Fruit fly (Drosophila melanogaster) whole organism, adult: Measurements from ENCODE around the gene CG15602.

Source experiments
- CG11617 ChIP-seq: fragments of 200-800 bp; sonication (Bioruptor generic); optimal IDR thresholded peaks from 2 replicates; lab custom pipeline; 2017; ENCODE audit warnings: mild to moderate bottlenecking, missing biosample characterization, missing genetic modification reagents, missing genetic modification characterization
- CG12768 ChIP-seq: fragments of 200-800 bp; sonication (Bioruptor generic); optimal IDR thresholded peaks from 2 replicates; lab custom pipeline; 2017; ENCODE audit warnings: missing biosample characterization, missing genetic modification characterization, mild to moderate bottlenecking, moderate library complexity, missing genetic modification reagents
- CG14711 ChIP-seq: fragments of 200-800 bp; sonication (Bioruptor generic); optimal IDR thresholded peaks from 2 replicates; lab custom pipeline; 2018; ENCODE audit warnings: missing biosample characterization, mild to moderate bottlenecking, missing genetic modification characterization, moderate library complexity
- CG1620 ChIP-seq: fragments of 200-800 bp; sonication (Bioruptor generic); optimal IDR thresholded peaks from 2 replicates; lab custom pipeline; 2016; ENCODE audit warnings: missing biosample characterization, missing genetic modification characterization
- CG33017 ChIP-seq: fragments of 200-800 bp; sonication (Bioruptor generic); optimal IDR thresholded peaks from 2 replicates; lab custom pipeline; 2018; ENCODE audit warnings: missing biosample characterization, mild to moderate bottlenecking, missing genetic modification characterization, moderate library complexity
- CG5204 ChIP-seq: fragments of 200-800 bp; sonication (Bioruptor generic); optimal IDR thresholded peaks from 2 replicates; lab custom pipeline; 2016; ENCODE audit warnings: missing biosample characterization, missing genetic modification characterization
- CG7045 ChIP-seq: fragments of 200-800 bp; sonication (Bioruptor generic); optimal IDR thresholded peaks from 2 replicates; lab custom pipeline; 2017; ENCODE audit warnings: missing biosample characterization, mild to moderate bottlenecking, missing genetic modification characterization
- CG7101 ChIP-seq: fragments of 200-800 bp; sonication (Bioruptor generic); optimal IDR thresholded peaks from 2 replicates; lab custom pipeline; 2018; ENCODE audit warnings: missing biosample characterization, mild to moderate bottlenecking, missing genetic modification characterization, moderate library complexity
- Clk ChIP-seq: fragments of 200-800 bp; sonication (Bioruptor generic); optimal IDR thresholded peaks from 2 replicates; lab custom pipeline; 2017; ENCODE audit warnings: missing biosample characterization, missing genetic modification characterization
- Crg-1 ChIP-seq: fragments of 200-800 bp; sonication (Bioruptor generic); optimal IDR thresholded peaks from 2 replicates; lab custom pipeline; 2016; ENCODE audit warnings: missing biosample characterization, missing genetic modification characterization
- Hr96 ChIP-seq: fragments of 200-800 bp; sonication (Bioruptor generic); optimal IDR thresholded peaks from 2 replicates; lab custom pipeline; 2016; ENCODE audit warnings: missing biosample characterization, missing genetic modification characterization
- Mnt ChIP-seq: fragments of 200-800 bp; sonication (Bioruptor generic); optimal IDR thresholded peaks from 2 replicates; lab custom pipeline; 2016; ENCODE audit warnings: missing biosample characterization, mild to moderate bottlenecking, missing genetic modification characterization
- bab1 ChIP-seq: fragments of 200-800 bp; sonication (Bioruptor generic); optimal IDR thresholded peaks from 3 replicates; lab custom pipeline; 2019; ENCODE audit warnings: missing biosample characterization, mild to moderate bottlenecking, missing genetic modification characterization, moderate library complexity
- cic ChIP-seq: fragments of 200-800 bp; sonication (Bioruptor generic); optimal IDR thresholded peaks from 2 replicates; lab custom pipeline; 2017; ENCODE audit warnings: missing biosample characterization, mild to moderate bottlenecking, missing genetic modification characterization, moderate library complexity
- cnc ChIP-seq, 2 experiments: fragments of >200 bp; optimal IDR thresholded peaks; 2 replicates each; lab custom pipeline; 2017
- kay ChIP-seq: fragments of 200-800 bp; sonication (Bioruptor generic); peaks from one replicate; lab custom pipeline; 2016; ENCODE audit warnings: missing biosample characterization, missing genetic modification characterization, borderline replicate concordance
- ovo ChIP-seq: fragments of 200-800 bp; sonication (Bioruptor generic); optimal IDR thresholded peaks from 2 replicates; lab custom pipeline; 2016; ENCODE audit warnings: missing biosample characterization, missing genetic modification characterization
- pad ChIP-seq: fragments of 200-800 bp; sonication (Bioruptor generic); optimal IDR thresholded peaks from 3 replicates; lab custom pipeline; 2017; ENCODE audit warnings: missing biosample characterization, missing genetic modification characterization, mild to moderate bottlenecking, moderate library complexity, missing genetic modification reagents
- tj ChIP-seq: fragments of 200-800 bp; sonication (Bioruptor generic); optimal IDR thresholded peaks from 3 replicates; lab custom pipeline; 2017; ENCODE audit warnings: missing biosample characterization, mild to moderate bottlenecking, missing genetic modification characterization, moderate library complexity
- toe ChIP-seq: fragments of 200-800 bp; sonication (Bioruptor generic); optimal IDR thresholded peaks from 2 replicates; lab custom pipeline; 2016; ENCODE audit warnings: missing biosample characterization, missing genetic modification characterization

CG15602 gene

DNA sequence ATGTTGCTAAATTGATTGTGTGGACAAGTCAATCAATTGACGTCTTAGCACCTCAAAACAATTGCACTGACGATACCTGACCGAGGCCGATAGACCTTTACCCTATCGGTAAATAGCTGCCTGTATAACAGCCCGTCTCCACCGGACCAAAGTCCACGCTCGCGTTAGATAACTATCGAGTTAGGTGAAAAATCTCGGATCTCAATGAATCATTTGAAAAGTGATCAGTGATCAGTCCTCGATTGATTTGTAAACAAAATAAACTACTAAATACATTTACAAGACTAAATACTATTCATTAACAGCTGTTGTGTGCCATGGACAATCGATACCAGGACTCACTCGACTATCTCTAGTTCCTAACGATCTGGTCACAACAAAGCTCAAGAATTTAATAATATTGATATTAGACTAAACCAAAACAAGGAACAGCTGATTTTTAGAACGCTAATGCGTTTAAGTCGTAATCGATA, at the start of gene CG15602, which contains the start of gene sordd2:
Gene CG15602, plus strand, starts transcription at position 342 of the 473 bp plus-strand sequence.
Gene sordd2, minus strand, starts transcription at position 78 of the 473 bp plus-strand sequence.
- TF ChIP-seq kay: peak; percentile 57
- TF ChIP-seq toe (GFP tag; lab: Kevin White, UChicago): peak; percentile 13

DNA sequence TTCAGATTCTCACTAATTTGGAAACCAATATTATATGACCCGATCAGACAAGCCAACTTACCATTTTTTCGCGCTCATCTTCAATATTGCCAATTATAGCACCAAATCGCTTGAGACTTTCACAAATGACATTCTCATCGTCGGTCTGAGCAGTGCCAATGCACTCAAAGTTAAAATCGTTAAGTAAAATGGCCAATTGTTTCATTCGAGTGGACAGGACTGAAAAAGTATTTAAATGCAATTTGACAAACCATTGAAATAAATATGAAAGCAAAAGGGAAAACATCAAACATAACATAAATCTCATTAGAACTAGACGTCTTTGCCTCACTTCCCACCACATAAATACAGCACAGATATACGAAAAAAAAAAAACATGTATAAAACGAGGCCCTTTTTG, 43.2 kb upstream of the CG15602 start, which contains the start of gene CG8260:
Gene CG8260, plus strand, starts transcription at position 301 of the 400 bp plus-strand sequence.
- no peak for TF ChIP-seq CG7045 (GFP tag; lab: Kevin White, UChicago)
- no peak for TF ChIP-seq kay

DNA sequence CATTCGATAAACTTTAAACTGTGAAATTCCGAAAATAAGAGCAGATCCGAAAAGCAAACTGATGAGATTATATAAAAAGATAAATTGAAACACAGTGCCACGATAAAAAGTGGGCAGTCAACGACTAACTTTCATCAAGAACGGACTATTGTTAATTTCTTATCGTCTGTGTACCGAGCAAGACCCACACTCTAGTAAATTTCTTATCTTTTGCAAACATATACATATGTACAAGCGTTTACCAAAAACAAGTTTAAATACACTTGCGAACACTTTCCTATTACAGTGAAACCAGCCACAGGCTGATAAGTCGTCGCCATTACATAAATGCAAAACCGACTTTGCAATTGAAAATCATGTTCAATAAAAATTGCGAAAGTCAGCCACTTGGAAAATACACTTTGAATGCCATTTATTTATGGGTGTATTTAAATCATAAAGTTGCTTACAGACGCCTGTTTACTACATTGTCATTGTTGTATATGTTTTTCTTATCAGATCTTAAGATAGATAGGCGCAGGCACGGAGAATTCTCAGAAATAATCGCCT, 40.5 kb upstream of the CG15602 start:
- TF ChIP-seq kay (peak; percentile 47), toe (GFP tag; lab: Kevin White, UChicago) (no peak), CG14711 (tag; lab: Kevin White, UChicago) (no peak), cic (peak; percentile 26), Mnt (GFP tag; lab: Kevin White, UChicago) (peak; percentile 22), CG11617 (GFP tag; lab: Kevin White, UChicago) (no peak), tj (no peak), CG33017 (no peak), CG12768 (GFP tag; lab: Kevin White, UChicago) (no peak), Clk (GFP tag; lab: Kevin White, UChicago) (no peak), CG7101 (peak; percentile 32), CG7045 (GFP tag; lab: Kevin White, UChicago) (no peak), ovo (GFP tag; lab: Kevin White, UChicago) (no peak), CG1620 (GFP tag; lab: Kevin White, UChicago) (no peak), cnc (optimal IDR thresholded peaks at IDR 0.05; lab: Kevin White, UChicago) (no peak), Hr96 (no peak), Crg-1 (GFP tag; lab: Kevin White, UChicago) (peak; percentile 5), bab1 (no peak), CG5204 (no peak), pad (GFP tag; lab: Kevin White, UChicago) (no peak)

DNA sequence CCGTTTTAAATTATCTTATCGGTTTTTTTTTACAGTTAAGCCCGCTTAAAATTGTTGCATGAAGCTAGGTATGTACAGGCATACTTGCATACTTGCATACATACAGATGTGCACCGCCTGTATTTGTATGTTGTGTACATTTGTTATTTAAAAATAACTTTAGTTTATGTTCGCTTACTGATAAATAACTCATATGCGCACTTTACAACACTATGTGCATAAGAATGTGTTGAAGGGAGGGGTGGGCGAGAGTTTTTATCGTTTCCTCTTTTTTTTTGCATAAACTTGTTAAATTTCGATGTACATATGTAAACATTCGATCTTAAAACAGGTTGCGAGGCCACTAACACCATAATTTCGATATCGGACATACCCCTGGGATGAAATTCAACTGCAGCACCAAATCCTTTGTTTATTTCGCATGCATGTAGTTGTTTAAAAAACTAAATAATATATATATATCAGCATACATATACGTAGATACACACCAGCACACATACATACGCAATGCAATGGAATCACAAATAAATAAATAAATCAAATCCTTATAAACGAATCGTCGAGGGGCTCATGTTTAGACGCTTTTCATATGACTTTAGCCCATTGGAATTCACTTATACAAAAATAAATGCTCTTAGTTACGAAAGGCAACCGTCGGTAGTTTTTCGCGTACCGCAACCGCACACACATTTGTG, 39.3 kb upstream of the CG15602 start:
- TF ChIP-seq tj: peak; percentile 27
- no peak for TF ChIP-seq CG1620 (GFP tag; lab: Kevin White, UChicago)
- TF ChIP-seq kay: no peak

DNA sequence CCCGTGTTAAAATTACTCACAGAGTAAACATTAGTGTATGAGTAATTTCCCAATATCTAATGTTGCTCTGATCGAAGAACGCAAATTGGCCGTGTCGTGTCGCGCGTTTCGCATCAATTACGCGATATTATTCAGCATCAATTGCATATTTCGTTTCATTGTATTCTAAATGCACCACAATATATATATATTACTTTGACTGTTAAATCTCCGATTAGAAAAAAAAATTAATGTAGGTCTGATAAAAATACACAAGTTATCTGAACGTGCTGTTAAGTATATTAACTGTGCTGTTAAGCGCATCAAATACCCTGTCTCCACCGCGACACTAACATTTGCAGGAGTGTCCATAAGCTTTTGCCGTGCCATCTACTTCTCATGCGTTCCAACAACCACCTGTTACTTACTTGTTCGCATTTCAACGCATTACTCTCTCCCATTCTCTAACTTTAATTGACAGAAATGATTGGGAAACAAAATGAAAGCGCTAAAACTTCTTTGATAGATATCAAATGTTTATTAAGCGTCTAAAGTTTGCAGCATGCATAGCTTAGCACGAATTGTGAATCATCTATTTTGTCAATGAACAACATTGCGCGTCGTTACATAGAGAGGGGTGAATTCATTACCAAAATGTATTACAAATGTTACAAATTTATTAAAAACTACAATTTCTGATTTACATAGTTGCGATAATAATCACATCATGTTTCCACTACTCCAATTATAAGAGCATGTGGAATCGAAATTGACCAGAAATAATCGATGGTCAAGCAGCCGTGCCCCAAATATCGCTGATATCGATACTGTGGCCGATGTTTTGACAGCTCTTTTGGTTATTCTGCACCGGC, 38.6 kb upstream of the CG15602 start, which contains the start of the genes Graf and mRpL3:
Gene Graf, minus strand, starts transcription at position 287 of the 851 bp plus-strand sequence.
Gene mRpL3, plus strand, starts transcription at position 802 of the 851 bp plus-strand sequence.
- peak; percentile 97 for TF ChIP-seq kay
- TF ChIP-seq Clk (GFP tag; lab: Kevin White, UChicago): no peak
- TF ChIP-seq bab1: peak; percentile 6
- no peak for TF ChIP-seq CG12768 (GFP tag; lab: Kevin White, UChicago)
- peak; percentile 3 for TF ChIP-seq pad (GFP tag; lab: Kevin White, UChicago)
- TF ChIP-seq CG14711 (tag; lab: Kevin White, UChicago): no peak

DNA sequence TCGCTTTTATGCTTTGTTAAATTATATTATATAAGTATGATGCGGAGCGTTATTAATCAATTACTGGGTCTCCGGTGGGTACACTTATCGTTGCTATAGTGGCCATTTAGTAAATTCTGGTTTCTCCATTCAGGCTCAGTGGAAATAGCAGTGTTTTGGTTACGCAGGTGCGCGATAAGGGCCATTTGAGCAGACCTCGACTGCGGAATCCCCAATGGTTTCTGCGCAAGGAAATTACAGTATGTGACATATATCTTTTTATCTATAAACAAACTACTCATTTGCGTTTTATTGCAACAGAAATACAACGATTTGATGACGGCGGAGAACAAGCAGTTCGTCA, 38.0 kb upstream of the CG15602 start:
- TF ChIP-seq CG11617 (GFP tag; lab: Kevin White, UChicago): no peak
- TF ChIP-seq CG33017: no peak
- no peak for TF ChIP-seq CG12768 (GFP tag; lab: Kevin White, UChicago)
- no peak for TF ChIP-seq cnc (optimal IDR thresholded peaks at IDR 0.05; lab: Kevin White, UChicago)
- no peak for TF ChIP-seq CG5204
- TF ChIP-seq CG7101: no peak
- no peak for TF ChIP-seq Clk (GFP tag; lab: Kevin White, UChicago)
- no peak for TF ChIP-seq Hr96
- TF ChIP-seq pad (GFP tag; lab: Kevin White, UChicago): no peak
- TF ChIP-seq kay: peak; percentile 45
- TF ChIP-seq ovo (GFP tag; lab: Kevin White, UChicago): no peak
- peak; percentile 23 for TF ChIP-seq Mnt (GFP tag; lab: Kevin White, UChicago)
- no peak for TF ChIP-seq CG7045 (GFP tag; lab: Kevin White, UChicago)

DNA sequence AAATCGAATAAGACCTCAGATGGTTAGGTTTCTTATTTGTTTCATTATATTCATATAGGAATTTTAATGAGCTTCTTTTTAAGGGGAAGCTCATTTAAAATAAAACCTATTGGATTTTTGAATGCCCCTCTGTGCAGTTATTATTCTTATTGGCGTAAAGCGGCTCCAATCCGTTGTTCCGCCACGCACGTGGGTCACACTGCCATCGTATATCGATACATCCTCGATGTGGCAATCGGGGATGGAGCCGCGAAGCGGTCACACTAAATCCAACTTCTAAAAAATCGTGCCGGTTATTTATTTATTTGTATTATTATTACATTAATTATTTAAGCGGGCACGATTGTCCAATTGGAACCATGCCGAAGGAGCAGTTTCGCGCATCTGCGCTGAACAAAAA, 36.5 kb upstream of the CG15602 start, which contains the start of gene Polr3A:
Gene Polr3A, plus strand, starts transcription at position 234 of the 400 bp plus-strand sequence.
- TF ChIP-seq pad (GFP tag; lab: Kevin White, UChicago): no peak
- TF ChIP-seq CG7101: no peak
- TF ChIP-seq CG7045 (GFP tag; lab: Kevin White, UChicago): no peak
- peak; percentile 92 for TF ChIP-seq Mnt (GFP tag; lab: Kevin White, UChicago)
- TF ChIP-seq CG33017: no peak
- TF ChIP-seq bab1: peak; percentile 48
- no peak for TF ChIP-seq CG14711 (tag; lab: Kevin White, UChicago)
- no peak for TF ChIP-seq CG5204
